Fruit fly (Drosophila melanogaster) whole organism, adult: ENCODE results near the gene HisCl1.

Source experiments
- CG11617 ChIP-seq: fragments of 200-800 bp; sonication (Bioruptor generic); optimal IDR thresholded peaks from 2 replicates; lab custom pipeline; 2017; ENCODE audit warnings: mild to moderate bottlenecking, missing biosample characterization, missing genetic modification reagents, missing genetic modification characterization
- CG12768 ChIP-seq: fragments of 200-800 bp; sonication (Bioruptor generic); optimal IDR thresholded peaks from 2 replicates; lab custom pipeline; 2017; ENCODE audit warnings: missing biosample characterization, missing genetic modification characterization, mild to moderate bottlenecking, moderate library complexity, missing genetic modification reagents
- CG14711 ChIP-seq: fragments of 200-800 bp; sonication (Bioruptor generic); optimal IDR thresholded peaks from 2 replicates; lab custom pipeline; 2018; ENCODE audit warnings: missing biosample characterization, mild to moderate bottlenecking, missing genetic modification characterization, moderate library complexity
- CG1620 ChIP-seq: fragments of 200-800 bp; sonication (Bioruptor generic); optimal IDR thresholded peaks from 2 replicates; lab custom pipeline; 2016; ENCODE audit warnings: missing biosample characterization, missing genetic modification characterization
- CG33017 ChIP-seq: fragments of 200-800 bp; sonication (Bioruptor generic); optimal IDR thresholded peaks from 2 replicates; lab custom pipeline; 2018; ENCODE audit warnings: missing biosample characterization, mild to moderate bottlenecking, missing genetic modification characterization, moderate library complexity
- CG5204 ChIP-seq: fragments of 200-800 bp; sonication (Bioruptor generic); optimal IDR thresholded peaks from 2 replicates; lab custom pipeline; 2016; ENCODE audit warnings: missing biosample characterization, missing genetic modification characterization
- CG7045 ChIP-seq: fragments of 200-800 bp; sonication (Bioruptor generic); optimal IDR thresholded peaks from 2 replicates; lab custom pipeline; 2017; ENCODE audit warnings: missing biosample characterization, mild to moderate bottlenecking, missing genetic modification characterization
- CG7101 ChIP-seq: fragments of 200-800 bp; sonication (Bioruptor generic); optimal IDR thresholded peaks from 2 replicates; lab custom pipeline; 2018; ENCODE audit warnings: missing biosample characterization, mild to moderate bottlenecking, missing genetic modification characterization, moderate library complexity
- Clk ChIP-seq: fragments of 200-800 bp; sonication (Bioruptor generic); optimal IDR thresholded peaks from 2 replicates; lab custom pipeline; 2017; ENCODE audit warnings: missing biosample characterization, missing genetic modification characterization
- Crg-1 ChIP-seq: fragments of 200-800 bp; sonication (Bioruptor generic); optimal IDR thresholded peaks from 2 replicates; lab custom pipeline; 2016; ENCODE audit warnings: missing biosample characterization, missing genetic modification characterization
- Hr96 ChIP-seq: fragments of 200-800 bp; sonication (Bioruptor generic); optimal IDR thresholded peaks from 2 replicates; lab custom pipeline; 2016; ENCODE audit warnings: missing biosample characterization, missing genetic modification characterization
- Mnt ChIP-seq: fragments of 200-800 bp; sonication (Bioruptor generic); optimal IDR thresholded peaks from 2 replicates; lab custom pipeline; 2016; ENCODE audit warnings: missing biosample characterization, mild to moderate bottlenecking, missing genetic modification characterization
- bab1 ChIP-seq: fragments of 200-800 bp; sonication (Bioruptor generic); optimal IDR thresholded peaks from 3 replicates; lab custom pipeline; 2019; ENCODE audit warnings: missing biosample characterization, mild to moderate bottlenecking, missing genetic modification characterization, moderate library complexity
- cic ChIP-seq: fragments of 200-800 bp; sonication (Bioruptor generic); optimal IDR thresholded peaks from 2 replicates; lab custom pipeline; 2017; ENCODE audit warnings: missing biosample characterization, mild to moderate bottlenecking, missing genetic modification characterization, moderate library complexity
- cnc ChIP-seq, 2 experiments: fragments of >200 bp; optimal IDR thresholded peaks; 2 replicates each; lab custom pipeline; 2017
- kay ChIP-seq: fragments of 200-800 bp; sonication (Bioruptor generic); peaks from one replicate; lab custom pipeline; 2016; ENCODE audit warnings: missing biosample characterization, missing genetic modification characterization, borderline replicate concordance
- ovo ChIP-seq: fragments of 200-800 bp; sonication (Bioruptor generic); optimal IDR thresholded peaks from 2 replicates; lab custom pipeline; 2016; ENCODE audit warnings: missing biosample characterization, missing genetic modification characterization
- pad ChIP-seq: fragments of 200-800 bp; sonication (Bioruptor generic); optimal IDR thresholded peaks from 3 replicates; lab custom pipeline; 2017; ENCODE audit warnings: missing biosample characterization, missing genetic modification characterization, mild to moderate bottlenecking, moderate library complexity, missing genetic modification reagents
- tj ChIP-seq: fragments of 200-800 bp; sonication (Bioruptor generic); optimal IDR thresholded peaks from 3 replicates; lab custom pipeline; 2017; ENCODE audit warnings: missing biosample characterization, mild to moderate bottlenecking, missing genetic modification characterization, moderate library complexity
- toe ChIP-seq: fragments of 200-800 bp; sonication (Bioruptor generic); optimal IDR thresholded peaks from 2 replicates; lab custom pipeline; 2016; ENCODE audit warnings: missing biosample characterization, missing genetic modification characterization

The HisCl1 gene

DNA sequence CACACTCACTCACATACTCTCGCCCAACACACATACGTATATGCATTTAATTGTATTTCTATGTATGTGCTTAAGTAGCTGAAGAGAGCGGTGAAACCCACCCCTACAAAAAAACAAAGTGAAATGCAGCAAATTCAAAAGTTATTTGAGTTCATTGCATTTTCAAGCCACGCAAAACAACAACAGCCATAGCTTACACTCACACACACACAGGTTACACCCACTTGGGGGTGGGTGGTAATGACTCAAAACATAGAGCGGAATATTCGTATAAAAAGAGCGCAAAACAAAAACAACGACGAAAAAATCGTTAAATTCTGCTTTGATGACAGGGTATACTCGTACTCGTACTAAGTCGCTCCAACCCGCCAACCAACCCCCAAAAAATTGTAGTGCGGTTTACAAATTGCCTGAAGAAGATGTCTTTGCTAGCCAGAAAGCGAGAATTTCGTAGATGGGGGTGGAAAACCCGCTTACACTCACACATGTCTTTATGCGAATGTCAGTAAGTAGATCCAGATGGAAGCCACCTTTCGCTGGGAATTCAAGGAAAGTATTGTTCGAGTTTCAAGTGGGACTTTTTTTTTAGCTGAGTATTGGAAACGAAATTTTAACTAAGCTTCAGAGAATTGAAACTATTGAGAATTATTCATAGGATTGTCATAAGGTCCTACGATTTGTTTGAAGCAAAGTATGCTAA is 10.8 kb upstream of the HisCl1 start:
- TF ChIP-seq CG11617 (GFP tag; lab: Kevin White, UChicago) (no peak), kay (GFP tag; lab: Kevin White, UChicago) (peak; percentile 14)

DNA sequence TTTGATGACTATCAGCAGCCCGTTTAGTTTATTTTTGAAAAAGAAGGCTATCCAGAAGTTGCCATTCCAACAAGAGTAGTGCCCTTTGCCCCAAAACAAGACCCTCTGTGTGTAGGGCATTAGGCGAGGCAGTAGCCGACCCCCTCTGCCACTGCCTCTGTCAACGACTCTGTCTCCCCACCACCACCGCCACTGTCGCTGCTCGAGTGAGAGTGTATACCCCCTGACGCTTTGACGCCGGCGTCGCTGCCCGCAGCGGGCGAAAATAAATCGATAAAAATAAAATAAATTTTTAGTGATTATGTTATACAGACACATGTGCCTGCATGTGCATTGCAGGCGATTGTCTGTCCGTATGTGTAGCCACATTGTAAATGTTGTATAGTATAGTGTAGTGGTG is 9.9 kb upstream of the HisCl1 start:
- TF ChIP-seq CG5204 (no peak), CG12768 (GFP tag; lab: Kevin White, UChicago) (no peak), Crg-1 (GFP tag; lab: Kevin White, UChicago) (no peak), CG11617 (GFP tag; lab: Kevin White, UChicago) (no peak), CG33017 (tag; lab: Kevin White, UChicago) (no peak), Clk (no peak), pad (GFP tag; lab: Kevin White, UChicago) (no peak), CG14711 (tag; lab: Kevin White, UChicago) (no peak), Mnt (GFP tag; lab: Kevin White, UChicago) (peak; percentile 66), tj (peak; percentile 0), bab1 (no peak), CG1620 (GFP tag; lab: Kevin White, UChicago) (no peak), toe (no peak), CG7045 (peak; percentile 11), CG7101 (tag; lab: Kevin White, UChicago) (no peak), cnc (optimal IDR thresholded peaks at IDR 0.05; lab: Kevin White, UChicago) (no peak), Hr96 (GFP tag; lab: Kevin White, UChicago) (no peak)

DNA sequence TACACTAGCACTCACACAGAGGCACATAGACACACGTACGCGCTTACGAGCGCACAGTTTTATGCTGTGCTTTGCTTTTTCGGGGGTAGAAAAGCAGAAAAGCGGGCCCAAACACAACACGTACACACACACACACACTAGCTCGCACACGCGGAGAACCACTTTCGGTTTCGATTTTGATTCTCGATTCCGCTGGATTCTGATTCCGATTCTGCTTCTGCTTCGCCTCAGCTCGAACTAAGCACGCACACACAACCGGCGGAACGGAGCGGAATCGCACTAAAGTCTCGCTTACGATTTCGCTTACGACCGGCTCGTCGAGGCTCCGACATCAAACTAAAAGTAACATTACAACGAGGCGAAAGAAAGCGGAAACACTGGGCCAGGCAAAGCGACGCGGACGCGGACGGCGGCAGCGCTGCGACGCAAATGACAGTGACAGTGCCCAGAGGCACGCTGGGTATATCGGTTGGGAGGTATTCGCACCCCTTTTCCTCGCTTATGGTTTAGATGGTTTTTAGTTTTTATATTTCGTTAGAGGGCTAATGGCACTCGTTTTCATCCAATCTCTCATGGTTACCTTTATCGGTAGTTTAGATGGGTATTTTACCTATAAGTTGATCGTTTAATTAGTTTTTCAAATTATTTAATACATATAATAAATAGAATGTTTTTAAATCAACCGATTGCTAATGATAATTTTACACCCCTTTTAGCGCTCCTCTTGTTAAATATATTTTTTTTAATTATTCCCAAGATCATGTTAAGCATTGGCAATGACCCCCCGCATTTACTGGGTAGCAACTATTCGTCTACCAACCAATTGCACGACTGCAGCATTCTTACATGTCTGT is 8.7 kb upstream of the HisCl1 start:
- TF ChIP-seq pad (GFP tag; lab: Kevin White, UChicago) (peak; percentile 69), CG7101 (tag; lab: Kevin White, UChicago) (peak; percentile 62), CG5204 (peak; percentile 85), ovo (GFP tag; lab: Kevin White, UChicago) (peak; percentile 70), CG14711 (tag; lab: Kevin White, UChicago) (peak; percentile 14), Crg-1 (GFP tag; lab: Kevin White, UChicago) (peak; percentile 63), tj (peak; percentile 76), bab1 (peak; percentile 39), Hr96 (GFP tag; lab: Kevin White, UChicago) (peak; percentile 79), kay (GFP tag; lab: Kevin White, UChicago) (peak; percentile 75), Clk (peak; percentile 8), cnc (optimal IDR thresholded peaks at IDR 0.05; lab: Kevin White, UChicago) (no peak), Mnt (GFP tag; lab: Kevin White, UChicago) (peak; percentile 89), CG33017 (tag; lab: Kevin White, UChicago) (peak; percentile 15), CG1620 (GFP tag; lab: Kevin White, UChicago) (peak; percentile 72), CG7045 (peak; percentile 79), toe (peak; percentile 68), CG11617 (GFP tag; lab: Kevin White, UChicago) (peak; percentile 98), cic (peak; percentile 76), CG12768 (GFP tag; lab: Kevin White, UChicago) (peak; percentile 74)

DNA sequence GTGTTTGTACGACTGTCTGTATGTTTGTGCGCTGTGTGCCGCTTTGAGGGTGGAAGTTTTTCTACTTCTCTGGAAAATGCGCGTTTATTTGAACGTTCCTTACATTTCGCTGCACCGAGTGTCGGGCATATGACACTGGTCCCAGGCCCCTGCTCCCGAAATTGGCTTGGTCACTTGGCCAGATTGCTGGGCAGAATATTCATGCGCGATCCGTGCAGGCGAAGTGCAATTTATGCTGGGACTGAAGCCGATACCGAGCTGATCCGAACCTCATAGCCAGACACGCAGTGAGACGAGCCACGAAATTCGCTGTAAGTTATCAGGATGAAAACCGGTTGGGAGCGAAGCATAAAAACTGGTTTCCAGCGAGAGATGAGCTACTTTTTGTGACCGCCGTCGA is 8.1 kb upstream of the HisCl1 start:
- TF ChIP-seq CG12768 (GFP tag; lab: Kevin White, UChicago) (no peak), cic (no peak), CG7101 (tag; lab: Kevin White, UChicago) (no peak), Hr96 (GFP tag; lab: Kevin White, UChicago) (peak; percentile 14), ovo (GFP tag; lab: Kevin White, UChicago) (no peak)

DNA sequence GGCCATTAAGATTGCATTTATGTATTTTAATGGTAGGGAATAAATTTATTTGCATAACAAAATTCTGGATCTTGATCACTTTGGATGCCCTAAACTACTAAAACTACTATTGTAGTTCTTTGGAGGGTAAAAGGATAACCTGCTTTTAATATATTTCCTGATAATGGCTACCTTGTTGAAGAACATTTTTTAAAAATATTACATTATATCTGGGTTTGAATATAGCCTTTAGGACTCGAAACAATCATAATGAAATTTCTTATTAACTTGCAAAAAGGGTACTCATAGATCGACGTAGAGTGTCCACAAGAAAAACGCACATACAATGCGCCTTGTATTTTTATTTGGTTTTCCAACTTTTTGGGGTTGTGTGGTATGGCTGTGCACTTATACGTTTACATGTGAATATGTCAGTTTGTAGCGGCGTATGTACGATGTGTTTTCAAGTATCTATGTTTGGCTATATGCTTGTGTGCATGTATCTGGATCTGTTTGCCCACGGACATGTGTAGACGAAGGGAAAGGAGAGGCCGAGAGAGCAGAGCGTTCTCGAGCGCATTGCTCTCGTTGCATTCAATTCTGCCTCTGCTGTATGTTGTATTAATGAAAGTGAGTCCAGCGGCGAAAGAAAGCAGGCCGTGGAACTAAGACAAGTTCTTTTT is 7.5 kb upstream of the HisCl1 start:
- TF ChIP-seq CG5204 (no peak), tj (no peak), Hr96 (GFP tag; lab: Kevin White, UChicago) (no peak), CG14711 (tag; lab: Kevin White, UChicago) (peak; percentile 38), CG11617 (GFP tag; lab: Kevin White, UChicago) (no peak), kay (GFP tag; lab: Kevin White, UChicago) (peak; percentile 85), cnc (optimal IDR thresholded peaks at IDR 0.05; lab: Kevin White, UChicago) (no peak), toe (peak; percentile 9), ovo (GFP tag; lab: Kevin White, UChicago) (no peak), CG33017 (tag; lab: Kevin White, UChicago) (peak; percentile 14)

DNA sequence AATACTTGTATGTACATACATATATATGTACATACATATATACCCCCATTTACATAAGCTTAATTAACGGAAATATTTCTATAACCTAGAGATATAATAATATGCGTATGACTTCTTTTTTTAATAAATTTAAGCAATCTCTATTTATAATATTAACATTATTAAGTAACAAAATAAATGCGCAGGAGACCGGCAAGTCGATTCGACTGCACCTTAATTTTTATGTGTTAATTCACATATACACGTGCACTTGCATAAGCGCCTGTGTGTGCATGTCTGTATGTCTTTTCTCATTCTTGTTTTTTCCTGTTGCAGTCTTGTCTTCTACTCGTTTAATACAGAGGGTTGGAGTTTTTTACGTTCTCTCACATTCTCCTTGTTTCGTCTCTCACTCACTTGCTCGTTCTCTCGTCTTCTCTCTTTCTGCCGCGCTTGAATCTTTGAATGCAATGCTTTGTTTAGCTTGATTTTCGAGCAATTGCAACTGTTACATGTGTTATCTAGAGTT is 6.7 kb upstream of the HisCl1 start:
- TF ChIP-seq CG14711 (tag; lab: Kevin White, UChicago) (peak; percentile 86), CG1620 (GFP tag; lab: Kevin White, UChicago) (peak; percentile 63), CG33017 (tag; lab: Kevin White, UChicago) (peak; percentile 93), CG11617 (GFP tag; lab: Kevin White, UChicago) (peak; percentile 90), CG5204 (no peak), Clk (peak; percentile 83), CG12768 (GFP tag; lab: Kevin White, UChicago) (peak; percentile 85), Mnt (GFP tag; lab: Kevin White, UChicago) (peak; percentile 59), tj (peak; percentile 77), CG7101 (tag; lab: Kevin White, UChicago) (peak; percentile 93), pad (GFP tag; lab: Kevin White, UChicago) (peak; percentile 79), CG7045 (peak; percentile 91), kay (GFP tag; lab: Kevin White, UChicago) (no peak), toe (peak; percentile 66), bab1 (peak; percentile 89), cnc (optimal IDR thresholded peaks at IDR 0.05; lab: Kevin White, UChicago) (no peak), cic (peak; percentile 60), Crg-1 (GFP tag; lab: Kevin White, UChicago) (peak; percentile 67), ovo (GFP tag; lab: Kevin White, UChicago) (peak; percentile 33), Hr96 (GFP tag; lab: Kevin White, UChicago) (peak; percentile 15)
